Fruit fly (Drosophila melanogaster) whole organism, prepupa: ENCODE measurements around the gene Btk.

Source experiments
- Smox ChIP-seq: fragments of 200-800 bp; sonication (Bioruptor generic); optimal IDR thresholded peaks from 3 replicates; lab custom pipeline; 2016; ENCODE audit warnings: missing biosample characterization, missing genetic modification characterization
- Sox15 ChIP-seq: fragments of 200-800 bp; sonication (Bioruptor generic); optimal IDR thresholded peaks from 3 replicates; lab custom pipeline; 2016; ENCODE audit warnings: missing biosample characterization, missing genetic modification characterization
- lz ChIP-seq: fragments of 200-800 bp; sonication (Bioruptor generic); optimal IDR thresholded peaks from 3 replicates; lab custom pipeline; 2016; ENCODE audit warnings: missing biosample characterization, missing genetic modification characterization

- no peak for TF ChIP-seq lz (GFP tag; lab: Kevin White, UChicago)
- TF ChIP-seq Smox (GFP tag; lab: Kevin White, UChicago) = no peak
- no peak for TF ChIP-seq Sox15 (GFP tag; lab: Kevin White, UChicago)
Observed at dm6 chr2L:8333624-8334023, 32.7 kb upstream of the Btk start.
